Fruit fly (Drosophila melanogaster): ENCODE data around the gene CG15576.

The CG15576 gene

DNA sequence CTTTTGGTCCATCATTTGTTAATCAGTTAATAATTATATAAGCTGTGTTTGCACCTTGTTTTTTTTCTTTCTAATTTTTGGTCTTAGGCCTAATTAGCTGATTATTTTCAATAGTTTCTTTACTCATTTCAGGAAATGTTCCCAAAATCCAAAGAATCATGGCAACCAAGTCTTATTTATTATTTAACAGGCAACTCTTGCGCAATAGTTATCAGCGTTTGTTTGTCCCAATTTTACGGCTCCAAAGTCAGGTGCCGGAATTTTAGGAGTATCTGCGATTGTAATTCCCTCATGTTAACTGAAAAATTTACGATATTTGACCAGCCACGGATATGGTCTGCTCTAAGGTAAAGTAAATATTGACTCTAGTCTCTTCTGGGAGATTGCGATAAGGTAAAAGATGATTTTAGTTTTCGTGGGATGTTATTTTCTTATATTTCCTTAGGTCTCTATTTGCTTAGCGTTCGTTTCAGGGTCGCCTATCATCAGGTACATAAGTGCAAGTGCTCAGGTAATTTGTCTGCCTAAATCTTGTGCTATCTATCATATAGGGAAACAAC is 50.3 kb downstream of the CG15576 start (continued):
- peak; percentile 8 for TF ChIP-seq Jarid2 (GFP tag; optimal IDR thresholded peaks at IDR 0.05)
- peak in 1 of 2 experiments; percentile 6 for TF ChIP-seq Hr78 (GFP tag; optimal IDR thresholded peaks at IDR 0.05)
- no peak for TF ChIP-seq CG7963 (GFP tag; IDR thresholded peaks at IDR 0.05; ENCODE audit: partially characterized antibody)
- no peak for TF ChIP-seq NK7.1 (GFP tag; optimal IDR thresholded peaks at IDR 0.05)
- TF ChIP-seq CG6689 (GFP tag; IDR thresholded peaks at IDR 0.05) = no peak
- TF ChIP-seq ara (GFP tag; IDR thresholded peaks at IDR 0.05) = no peak
- peak; percentile 43 for TF ChIP-seq Asciz (GFP tag; optimal IDR thresholded peaks at IDR 0.05)
- TF ChIP-seq trem (tag; optimal IDR thresholded peaks at IDR 0.05) = no peak
- peak; percentile 39 for TF ChIP-seq CG11504 (tag; optimal IDR thresholded peaks at IDR 0.05)
- TF ChIP-seq schlank (tag; optimal IDR thresholded peaks at IDR 0.05) = peak; percentile 40
- peak; percentile 70 for TF ChIP-seq CG2678 (tag; optimal IDR thresholded peaks at IDR 0.05)
- no peak for TF ChIP-seq Dad (GFP tag; optimal IDR thresholded peaks at IDR 0.05)
- TF ChIP-seq Ets97D (GFP tag; optimal IDR thresholded peaks at IDR 0.05) = no peak
- TF ChIP-seq az2 (GFP tag; optimal IDR thresholded peaks at IDR 0.05) = no peak
- TF ChIP-seq Side (GFP tag; optimal IDR thresholded peaks at IDR 0.05) = peak; percentile 39
- no peak for TF ChIP-seq CG2129 (GFP tag; IDR thresholded peaks at IDR 0.05; ENCODE audit: partially characterized antibody)
- no peak for TF ChIP-seq Mrtf (GFP tag; IDR thresholded peaks at IDR 0.05)
- peak; percentile 51 for TF ChIP-seq CG17359 (tag; optimal IDR thresholded peaks at IDR 0.05)
- no peak for TF ChIP-seq ttk (GFP tag; IDR thresholded peaks at IDR 0.05)
- TF ChIP-seq so (GFP tag; IDR thresholded peaks at IDR 0.05) = no peak
- peak; percentile 45 for TF ChIP-seq dmrt11E (tag; optimal IDR thresholded peaks at IDR 0.05)
- no peak for TF ChIP-seq Ada2b (GFP tag; IDR thresholded peaks at IDR 0.05)
- TF ChIP-seq btn (GFP tag; optimal IDR thresholded peaks at IDR 0.05) = no peak
- peak; percentile 35 for TF ChIP-seq HmgZ (tag; optimal IDR thresholded peaks at IDR 0.05)
- peak; percentile 72 for TF ChIP-seq grn (GFP tag; optimal IDR thresholded peaks at IDR 0.05)
- TF ChIP-seq CG13296 (GFP tag; optimal IDR thresholded peaks at IDR 0.05) = peak; percentile 67
- peak; percentile 16 for TF ChIP-seq bab2 (GFP tag; optimal IDR thresholded peaks at IDR 0.05)
- no peak for TF ChIP-seq cas (GFP tag; IDR thresholded peaks at IDR 0.05)
- no peak for TF ChIP-seq HmgD (GFP tag; optimal IDR thresholded peaks at IDR 0.05)
- TF ChIP-seq CG2712 (tag; optimal IDR thresholded peaks at IDR 0.05) = peak; percentile 18
- peak; percentile 59 for TF ChIP-seq odd (GFP tag; optimal IDR thresholded peaks at IDR 0.05)
- TF ChIP-seq CG15601 (tag; optimal IDR thresholded peaks at IDR 0.05) = peak; percentile 66
- no peak for TF ChIP-seq en (GFP tag; optimal IDR thresholded peaks at IDR 0.05)
- TF ChIP-seq nmo (GFP tag; optimal IDR thresholded peaks at IDR 0.05) = no peak
- no peak for TF ChIP-seq yki (optimal IDR thresholded peaks at IDR 0.05)
- peak; percentile 4 for TF ChIP-seq Six4 (GFP tag; optimal IDR thresholded peaks at IDR 0.05)
- peak; percentile 4 for TF ChIP-seq maf-S (GFP tag; optimal IDR thresholded peaks at IDR 0.05)
- TF ChIP-seq CG8281 (tag; optimal IDR thresholded peaks at IDR 0.05) = peak; percentile 15
- peak; percentile 15 for TF ChIP-seq CG12219 (GFP tag; optimal IDR thresholded peaks at IDR 0.05)
- no peak for TF ChIP-seq C15 (GFP tag; IDR thresholded peaks at IDR 0.05)
- peak; percentile 80 for TF ChIP-seq CG17568 (GFP tag; optimal IDR thresholded peaks at IDR 0.05)
- TF ChIP-seq z (GFP tag; IDR thresholded peaks at IDR 0.05) = no peak
- TF ChIP-seq tio (GFP tag; optimal IDR thresholded peaks at IDR 0.05) = no peak
- peak; percentile 6 for TF ChIP-seq CG12744 (GFP tag; optimal IDR thresholded peaks at IDR 0.05)
- peak in 1 of 2 experiments; percentile 84 for TF ChIP-seq tll (GFP tag; optimal IDR thresholded peaks at IDR 0.05)
- no peak for TF ChIP-seq ap (GFP tag; IDR thresholded peaks at IDR 0.05)
- 0 out of 2 replicates have a peak, but pooled peaks have one; percentile 12 for TF ChIP-seq seq (GFP tag; IDR thresholded peaks at IDR 0.05)
- peak; percentile 49 for TF ChIP-seq CG2202 (tag; optimal IDR thresholded peaks at IDR 0.05)
- TF ChIP-seq CG6654 (GFP tag; optimal IDR thresholded peaks at IDR 0.05) = no peak
- TF ChIP-seq CG3726 (GFP tag; IDR thresholded peaks at IDR 0.05) = no peak
- no peak for TF ChIP-seq Scr (GFP tag; IDR thresholded peaks at IDR 0.05; ENCODE audit: partially characterized antibody)
